Worm (Caenorhabditis elegans): ENCODE measurements around the gene F11A10.6.

Gene F11A10.6

DNA sequence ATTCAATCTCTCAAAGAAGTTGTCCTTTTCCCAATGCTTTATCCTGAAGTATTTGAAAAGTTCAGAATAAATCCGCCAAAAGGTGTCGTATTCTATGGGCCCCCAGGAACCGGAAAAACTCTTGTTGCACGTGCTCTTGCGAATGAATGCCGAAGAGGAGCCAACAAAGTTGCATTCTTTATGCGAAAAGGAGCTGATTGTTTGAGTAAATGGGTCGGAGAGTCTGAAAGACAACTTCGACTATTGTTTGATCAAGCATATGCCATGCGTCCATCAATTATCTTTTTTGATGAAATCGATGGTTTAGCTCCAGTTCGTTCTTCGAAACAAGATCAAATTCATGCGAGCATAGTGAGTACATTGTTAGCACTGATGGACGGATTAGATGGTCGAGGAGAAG, 8.6 kb downstream of the F11A10.6 start:
- no peak for TF ChIP-seq fkh-2 (tag; optimal IDR thresholded peaks at IDR 0.05)
- no peak for TF ChIP-seq nhr-76 (tag; optimal IDR thresholded peaks at IDR 0.05)
- TF ChIP-seq fos-1 (tag; optimal IDR thresholded peaks at IDR 0.05): no peak
- no peak for TF ChIP-seq mml-1 (tag; optimal IDR thresholded peaks at IDR 0.05)
- TF ChIP-seq nhr-237 (tag; optimal IDR thresholded peaks at IDR 0.05): no peak
- no peak for TF ChIP-seq nfya-1 (tag; optimal IDR thresholded peaks at IDR 0.05; ENCODE audit: insufficient read depth)
- TF ChIP-seq mdl-1 (tag; optimal IDR thresholded peaks at IDR 0.05): no peak
- no peak for TF ChIP-seq ceh-82 (tag; optimal IDR thresholded peaks at IDR 0.05)
- no peak for TF ChIP-seq ceh-16 (tag; optimal IDR thresholded peaks at IDR 0.05)
- no peak for TF ChIP-seq daf-12 (tag; optimal IDR thresholded peaks at IDR 0.05)
- TF ChIP-seq egl-5 (tag; optimal IDR thresholded peaks at IDR 0.05): no peak
- no peak for TF ChIP-seq elt-3 (tag; optimal IDR thresholded peaks at IDR 0.05)
- TF ChIP-seq lin-15B (tag; optimal IDR thresholded peaks at IDR 0.05): no peak
- no peak for TF ChIP-seq nhr-28 (tag; optimal IDR thresholded peaks at IDR 0.05)
- TF ChIP-seq R02D3.7 (tag; optimal IDR thresholded peaks at IDR 0.05): no peak
- no peak for TF ChIP-seq snpc-4 (tag; optimal IDR thresholded peaks at IDR 0.05)

DNA sequence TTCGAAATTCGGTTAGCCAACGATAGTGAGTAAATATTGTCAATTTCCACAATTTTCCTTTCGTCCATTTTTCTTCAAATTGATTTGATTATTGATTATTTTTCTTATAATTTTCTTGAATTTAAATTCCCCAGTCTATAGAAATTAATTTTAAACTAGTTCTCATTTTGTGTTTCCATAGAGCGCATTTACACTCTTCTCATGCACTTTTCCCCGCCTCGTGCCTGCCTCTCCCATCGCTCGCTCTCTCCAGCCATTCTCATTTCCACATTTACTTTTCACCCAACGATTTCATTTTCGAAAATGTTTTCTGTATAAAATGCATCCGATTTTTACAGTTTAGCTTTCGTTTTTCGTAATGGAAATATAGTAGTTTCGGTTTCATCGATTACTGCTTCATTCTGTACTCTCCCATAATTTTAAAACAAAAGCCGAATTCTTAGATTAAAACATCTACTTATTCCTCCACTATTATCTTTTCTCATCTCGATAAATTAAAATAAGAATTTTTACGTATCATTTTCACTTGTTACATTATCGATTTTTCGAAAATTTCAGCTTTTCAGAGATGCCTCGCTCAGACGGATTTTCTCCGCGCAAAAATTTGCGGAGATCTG, 10.4 kb downstream of the F11A10.6 start, which contains the start of gene lex-1:
Gene lex-1, plus strand, starts transcription at position 567 of the 617 bp plus-strand sequence.
- TF ChIP-seq pha-4 (tag; optimal IDR thresholded peaks at IDR 0.05) (peak; percentile 77), snpc-4 (tag; optimal IDR thresholded peaks at IDR 0.05) (peak; percentile 22), nfya-1 (tag; optimal IDR thresholded peaks at IDR 0.05; ENCODE audit: insufficient read depth) (peak; percentile 63), nhr-23 (tag; optimal IDR thresholded peaks at IDR 0.05) (peak; percentile 5), hmg-11 (tag; optimal IDR thresholded peaks at IDR 0.05) (peak; percentile 17), nhr-11 (tag; optimal IDR thresholded peaks at IDR 0.05) (no peak), lin-15B (tag; optimal IDR thresholded peaks at IDR 0.05) (peak; percentile 84), egl-5 (tag; optimal IDR thresholded peaks at IDR 0.05) (peak; percentile 42), jun-1 (tag; optimal IDR thresholded peaks at IDR 0.05) (peak; percentile 12), zag-1 (tag; optimal IDR thresholded peaks at IDR 0.05) (no peak), daf-12 (tag; optimal IDR thresholded peaks at IDR 0.05) (no peak)

DNA sequence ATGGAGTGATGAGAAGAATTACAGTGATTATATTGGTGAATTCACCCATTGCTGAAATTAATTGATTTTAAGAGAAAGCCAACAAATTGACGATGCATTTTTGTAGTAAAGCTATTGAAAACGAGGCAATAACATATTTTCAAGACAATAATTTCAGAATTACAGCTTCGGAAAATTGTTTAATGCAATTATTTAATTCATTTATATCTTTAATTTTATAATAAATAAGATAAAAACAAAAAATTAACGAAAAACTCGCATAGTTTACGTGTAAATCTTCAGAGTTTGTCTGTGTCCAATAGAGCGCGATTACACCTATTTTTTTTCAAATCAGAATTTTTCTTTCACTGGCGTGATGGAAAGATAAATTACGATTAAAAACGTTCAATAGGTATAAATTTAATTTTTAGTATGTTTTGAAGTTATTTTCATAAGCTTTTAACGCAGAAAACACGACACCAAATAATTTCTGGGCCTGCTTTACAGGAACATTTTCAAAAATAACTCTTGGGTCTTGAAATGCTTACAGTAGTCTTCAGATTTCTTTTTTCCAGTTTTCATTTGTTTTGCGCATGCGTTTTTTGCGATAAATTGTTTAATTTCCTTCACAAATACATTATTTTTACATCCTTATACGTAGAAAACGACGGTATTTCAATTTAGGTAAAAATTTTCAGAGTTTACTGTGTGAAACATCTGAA, 11.2 kb downstream of the F11A10.6 start, which contains the start of gene tmed-1:
Gene tmed-1, minus strand, starts transcription at position 51 of the 701 bp plus-strand sequence.
- TF ChIP-seq ZK546.5 (tag; optimal IDR thresholded peaks at IDR 0.05): no peak
- no peak for TF ChIP-seq nfya-1 (tag; optimal IDR thresholded peaks at IDR 0.05; ENCODE audit: insufficient read depth)
- TF ChIP-seq unc-62 (GFP tag; optimal IDR thresholded peaks at IDR 0.05): no peak
- TF ChIP-seq skn-1 (tag; optimal IDR thresholded peaks at IDR 0.05): no peak
- TF ChIP-seq ceh-9 (tag; optimal IDR thresholded peaks at IDR 0.05): no peak
- no peak for TF ChIP-seq sea-2 (GFP tag; optimal IDR thresholded peaks at IDR 0.05)
- no peak for TF ChIP-seq nhr-11 (tag; optimal IDR thresholded peaks at IDR 0.05)
- no peak for TF ChIP-seq unc-39 (tag; optimal IDR thresholded peaks at IDR 0.05)
- TF ChIP-seq elt-1 (tag; optimal IDR thresholded peaks at IDR 0.05): no peak
- TF ChIP-seq nhr-28 (tag; optimal IDR thresholded peaks at IDR 0.05): no peak
- TF ChIP-seq jun-1 (tag; optimal IDR thresholded peaks at IDR 0.05): no peak
- TF ChIP-seq nhr-23 (tag; optimal IDR thresholded peaks at IDR 0.05): no peak
- no peak for TF ChIP-seq R02D3.7 (tag; optimal IDR thresholded peaks at IDR 0.05)
- TF ChIP-seq tbx-2 (tag; optimal IDR thresholded peaks at IDR 0.05): no peak
- no peak for TF ChIP-seq lin-15B (tag; optimal IDR thresholded peaks at IDR 0.05)
- TF ChIP-seq ceh-28 (tag; optimal IDR thresholded peaks at IDR 0.05): no peak
- no peak for TF ChIP-seq fkh-2 (tag; optimal IDR thresholded peaks at IDR 0.05)
- no peak for TF ChIP-seq daf-12 (tag; optimal IDR thresholded peaks at IDR 0.05)

DNA sequence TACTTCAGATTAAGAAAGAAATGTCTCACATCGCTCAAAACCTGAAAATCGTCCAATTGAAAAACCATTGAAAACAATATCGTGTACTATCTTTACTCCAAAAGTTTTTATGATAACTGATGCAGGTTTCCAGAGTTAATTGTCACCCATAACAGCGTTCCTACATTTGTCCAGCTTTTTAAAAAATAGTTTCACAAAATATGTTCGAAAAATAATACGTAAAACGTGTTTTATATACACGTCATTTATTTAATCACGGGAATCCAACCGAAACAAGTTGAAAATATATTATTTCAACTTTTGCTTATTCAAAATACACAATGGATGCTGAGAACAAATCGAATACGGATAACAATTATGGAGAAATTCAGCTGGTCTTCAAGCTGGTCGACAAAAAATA, 14.0 kb downstream of the F11A10.6 start, which contains the start of gene K08E4.7:
Gene K08E4.7, plus strand, starts transcription at position 301 of the 400 bp plus-strand sequence.
- TF ChIP-seq zag-1 (tag; optimal IDR thresholded peaks at IDR 0.05) (no peak), nhr-12 (tag; optimal IDR thresholded peaks at IDR 0.05) (no peak), egl-27 (tag; optimal IDR thresholded peaks at IDR 0.05) (no peak), hmg-11 (tag; optimal IDR thresholded peaks at IDR 0.05) (no peak), nhr-77 (tag; optimal IDR thresholded peaks at IDR 0.05) (no peak), elt-1 (tag; optimal IDR thresholded peaks at IDR 0.05) (no peak), nhr-67 (tag; optimal IDR thresholded peaks at IDR 0.05) (no peak), ceh-82 (tag; optimal IDR thresholded peaks at IDR 0.05) (no peak), nfya-1 (tag; optimal IDR thresholded peaks at IDR 0.05; ENCODE audit: insufficient read depth) (no peak), ama-1 (optimal IDR thresholded peaks at IDR 0.05) (no peak), fos-1 (tag; optimal IDR thresholded peaks at IDR 0.05) (no peak), nhr-76 (tag; optimal IDR thresholded peaks at IDR 0.05) (no peak)

Measured in whole organism, L3 larva.